Worm (Caenorhabditis elegans) whole organism, midembryonic: ENCODE data around the gene F35E8.9.

Source experiments
- T22C8.4 ChIP-seq: fragments of 200-800 bp; sonication (Bioruptor generic); IDR thresholded peaks from 2 replicates; pipeline ENCODE4 v1.3.6; 2022; ENCODE audit warnings: missing genetic modification characterization, missing compliant biosample characterization
- cog-1 ChIP-seq: sonication (generic microtip); optimal IDR thresholded peaks from 2 replicates; lab custom pipeline; 2016; ENCODE audit warnings: missing genetic modification characterization, missing compliant biosample characterization
- flt-1 ChIP-seq: fragments of 200-800 bp; sonication (Bioruptor generic); IDR thresholded peaks from 2 replicates; pipeline ENCODE4 v1.3.6; 2022; ENCODE audit warnings: missing genetic modification characterization, missing compliant biosample characterization
- klf-2 ChIP-seq: fragments of 200-800 bp; sonication (Bioruptor generic); conservative IDR thresholded peaks from 2 replicates; pipeline ENCODE4 v1.3.6; 2022; ENCODE audit warnings: missing genetic modification reagents, missing genetic modification characterization, missing compliant biosample characterization
- med-1 ChIP-seq: sonication (generic microtip); optimal IDR thresholded peaks from 2 replicates; lab custom pipeline; 2017; ENCODE audit warnings: missing genetic modification characterization, mild to moderate bottlenecking, missing compliant biosample characterization, antibody characterized with exemption, missing genetic modification reagents; ENCODE audit not compliant: insufficient read depth
- ref-1 ChIP-seq: fragments of 200-800 bp; sonication (Bioruptor generic); conservative IDR thresholded peaks from 2 replicates; pipeline ENCODE4 v1.3.6; 2022; ENCODE audit warnings: missing genetic modification reagents, missing genetic modification characterization, missing compliant biosample characterization
- tab-1 ChIP-seq: fragments of 200-800 bp; sonication (Bioruptor generic); IDR thresholded peaks from 2 replicates; pipeline ENCODE4 v1.3.6; 2022; ENCODE audit warnings: missing genetic modification characterization, missing compliant biosample characterization
- ztf-23 ChIP-seq: fragments of 200-800 bp; sonication (Bioruptor generic); IDR thresholded peaks from 2 replicates; pipeline ENCODE4 v1.3.6; 2022; ENCODE audit warnings: missing genetic modification reagents, missing genetic modification characterization, missing compliant biosample characterization
- ztf-29 ChIP-seq: fragments of 200-800 bp; sonication (Bioruptor generic); IDR thresholded peaks from 2 replicates; pipeline ENCODE4 v1.3.6; 2022; ENCODE audit warnings: missing genetic modification reagents, missing genetic modification characterization, missing compliant biosample characterization

Gene F35E8.9

DNA sequence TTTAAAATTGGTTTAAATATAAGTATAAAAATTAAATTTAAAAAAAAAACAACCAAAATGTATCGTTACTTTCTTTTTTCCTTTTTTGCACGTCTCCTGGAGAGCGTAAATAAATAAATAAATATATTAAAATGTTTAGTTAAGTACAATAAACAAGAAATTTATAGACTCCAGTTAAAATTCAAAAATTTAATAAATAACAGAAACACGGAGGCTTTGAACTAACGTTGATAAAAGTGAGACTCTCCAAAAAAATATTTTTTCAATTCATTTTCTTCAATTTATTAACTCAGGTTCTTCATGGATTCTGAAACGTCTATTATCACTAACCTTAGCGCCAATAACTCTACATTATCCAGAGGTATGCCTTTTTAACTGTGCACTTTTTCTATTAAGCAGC is 25.6 kb downstream of the F35E8.9 start, which contains the start of gene T06C12.12:
T06C12.12 (plus strand) TSS at position 301 of the 400 bp plus-strand sequence.
- no peak for TF ChIP-seq ztf-29 (GFP tag; lab: Robert Waterston, UW)
- no peak for TF ChIP-seq T22C8.4 (GFP tag; lab: Robert Waterston, UW)
- no peak for TF ChIP-seq klf-2

ce11 chrV:15891279-15891678 is 26.1 kb downstream of the F35E8.9 start:
- TF ChIP-seq flt-1 (GFP tag; lab: Robert Waterston, UW): no peak
- TF ChIP-seq tab-1: no peak
- TF ChIP-seq klf-2: no peak
- TF ChIP-seq cog-1 (tag; lab: Kevin White, UChicago): no peak
- TF ChIP-seq ref-1 (GFP tag; lab: Robert Waterston, UW): no peak
- TF ChIP-seq T22C8.4 (GFP tag; lab: Robert Waterston, UW): no peak
- TF ChIP-seq ztf-29 (GFP tag; lab: Robert Waterston, UW): no peak
- TF ChIP-seq med-1 (GFP tag; lab: Kevin White, UChicago): no peak
- TF ChIP-seq ztf-23 (GFP tag; lab: Robert Waterston, UW): no peak

DNA sequence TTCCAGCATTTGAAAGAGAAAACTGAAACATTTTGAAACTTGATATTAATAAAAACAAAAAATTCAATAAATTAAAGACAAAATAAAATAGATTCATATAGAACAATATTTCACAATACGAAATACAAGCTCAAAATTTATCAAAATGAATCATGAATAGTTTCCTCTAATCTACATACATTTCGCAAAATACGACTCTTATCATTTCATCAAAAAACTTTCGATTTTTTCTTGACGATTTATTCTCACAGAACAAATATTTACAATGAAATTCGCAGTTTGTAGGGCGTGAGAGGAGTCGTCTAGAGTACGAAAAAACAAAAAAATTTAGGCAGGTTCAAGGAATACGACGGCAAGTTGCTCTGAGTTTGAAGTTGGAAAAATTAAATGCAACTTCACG is 27.2 kb downstream of the F35E8.9 start:
- TF ChIP-seq T22C8.4 (GFP tag; lab: Robert Waterston, UW): no peak
- TF ChIP-seq ztf-23 (GFP tag; lab: Robert Waterston, UW): no peak
- TF ChIP-seq med-1 (GFP tag; lab: Kevin White, UChicago): no peak
- TF ChIP-seq ztf-29 (GFP tag; lab: Robert Waterston, UW): no peak
- no peak for TF ChIP-seq flt-1 (GFP tag; lab: Robert Waterston, UW)
- no peak for TF ChIP-seq klf-2
- TF ChIP-seq ref-1 (GFP tag; lab: Robert Waterston, UW): no peak
- TF ChIP-seq tab-1: no peak
- TF ChIP-seq cog-1 (tag; lab: Kevin White, UChicago): no peak

DNA sequence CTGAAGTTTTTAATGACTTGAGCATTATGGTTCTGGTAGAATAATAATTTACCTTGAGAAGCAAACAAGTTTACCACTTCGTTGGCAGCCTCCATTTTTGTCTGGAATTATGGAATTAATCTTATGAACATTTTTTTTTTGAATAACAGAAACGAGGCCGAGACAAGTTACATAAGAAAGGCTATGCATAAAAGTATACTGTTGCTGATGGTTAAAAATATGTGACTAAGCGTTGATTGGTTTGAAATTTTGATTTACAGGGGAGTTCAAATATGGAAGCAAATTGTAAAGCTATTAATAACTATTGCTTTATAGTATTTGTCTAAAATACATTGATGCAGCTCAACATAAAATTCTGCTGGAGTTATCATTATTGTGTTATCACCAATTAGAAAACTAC is 28.6 kb downstream of the F35E8.9 start, which contains the start of gene cgt-1:
cgt-1 (minus strand) TSS at position 101 of the 400 bp plus-strand sequence.
- TF ChIP-seq tab-1: no peak
- no peak for TF ChIP-seq ztf-29 (GFP tag; lab: Robert Waterston, UW)
- TF ChIP-seq flt-1 (GFP tag; lab: Robert Waterston, UW): no peak
- TF ChIP-seq T22C8.4 (GFP tag; lab: Robert Waterston, UW): no peak
- TF ChIP-seq cog-1 (tag; lab: Kevin White, UChicago): no peak
- no peak for TF ChIP-seq med-1 (GFP tag; lab: Kevin White, UChicago)
- no peak for TF ChIP-seq ref-1 (GFP tag; lab: Robert Waterston, UW)
- no peak for TF ChIP-seq ztf-23 (GFP tag; lab: Robert Waterston, UW)
- TF ChIP-seq klf-2: no peak

DNA sequence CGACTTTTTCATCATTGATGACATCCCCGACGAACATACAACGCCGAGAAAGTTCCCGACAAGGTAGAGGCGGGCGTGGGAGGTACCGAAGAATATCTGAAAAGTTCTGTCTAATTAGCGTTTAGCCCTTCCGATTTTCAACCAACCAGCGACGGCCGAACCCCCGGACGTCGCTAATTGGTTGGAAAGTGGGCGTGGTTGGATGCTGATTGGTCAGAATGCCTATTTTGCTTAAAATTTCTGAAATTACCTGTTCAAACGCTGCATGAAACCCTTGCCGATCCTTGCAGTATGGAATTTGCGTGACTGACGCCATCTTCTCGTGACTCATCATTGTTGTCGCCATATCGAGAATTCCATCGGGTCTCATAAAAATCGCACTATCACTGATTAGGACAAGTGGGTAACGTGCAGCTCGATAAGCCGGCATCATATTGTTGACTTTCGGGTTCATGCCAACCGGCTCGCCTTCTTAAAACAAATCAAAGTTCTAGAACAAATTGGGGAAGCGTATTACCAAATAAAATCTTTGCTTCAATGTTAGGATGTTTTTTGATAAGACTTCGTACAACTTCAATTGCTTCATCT is 29.6 kb downstream of the F35E8.9 start:
- no peak for TF ChIP-seq klf-2
- no peak for TF ChIP-seq ztf-23 (GFP tag; lab: Robert Waterston, UW)
- no peak for TF ChIP-seq T22C8.4 (GFP tag; lab: Robert Waterston, UW)
- TF ChIP-seq tab-1: no peak
- TF ChIP-seq cog-1 (tag; lab: Kevin White, UChicago): no peak
- TF ChIP-seq flt-1 (GFP tag; lab: Robert Waterston, UW): no peak
- TF ChIP-seq ref-1 (GFP tag; lab: Robert Waterston, UW): no peak
- TF ChIP-seq med-1 (GFP tag; lab: Kevin White, UChicago): no peak
- no peak for TF ChIP-seq ztf-29 (GFP tag; lab: Robert Waterston, UW)

DNA sequence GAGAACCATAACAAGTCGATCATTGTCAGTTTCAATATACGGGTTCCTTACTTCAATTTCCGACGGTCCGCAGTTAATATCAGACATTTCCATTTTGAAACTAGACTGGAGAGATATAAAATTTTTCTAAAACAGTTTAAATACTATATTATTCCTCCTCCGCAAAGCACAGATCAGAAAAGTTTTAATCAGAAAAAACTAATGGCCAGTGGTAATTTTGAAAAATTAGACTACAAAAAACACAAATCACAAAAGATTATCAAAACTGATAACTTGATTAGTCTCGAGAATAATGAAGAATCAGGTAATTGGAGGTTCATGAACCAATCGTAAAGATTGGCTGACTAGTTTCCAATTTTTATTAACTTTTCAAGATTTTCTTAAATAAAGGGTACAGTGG is 31.4 kb downstream of the F35E8.9 start, which contains the start of gene T06C12.9:
T06C12.9 (minus strand) TSS at position 101 of the 400 bp plus-strand sequence.
- TF ChIP-seq cog-1 (tag; lab: Kevin White, UChicago) (no peak), T22C8.4 (GFP tag; lab: Robert Waterston, UW) (no peak), tab-1 (no peak), klf-2 (no peak), ztf-23 (GFP tag; lab: Robert Waterston, UW) (no peak), ztf-29 (GFP tag; lab: Robert Waterston, UW) (no peak), flt-1 (GFP tag; lab: Robert Waterston, UW) (no peak), med-1 (GFP tag; lab: Kevin White, UChicago) (no peak), ref-1 (GFP tag; lab: Robert Waterston, UW) (no peak)

- TF ChIP-seq klf-2 (no peak), med-1 (GFP tag; lab: Kevin White, UChicago) (no peak), flt-1 (GFP tag; lab: Robert Waterston, UW) (no peak), ztf-29 (GFP tag; lab: Robert Waterston, UW) (no peak), tab-1 (no peak), ztf-23 (GFP tag; lab: Robert Waterston, UW) (no peak), cog-1 (tag; lab: Kevin White, UChicago) (no peak)
These were observed 32.7 kb downstream of the F35E8.9 start, which contains the start of gene oac-42 for ce11 chrV:15884698-15885097. TSS of gene oac-42 (minus strand) at chrV:15884798.

DNA sequence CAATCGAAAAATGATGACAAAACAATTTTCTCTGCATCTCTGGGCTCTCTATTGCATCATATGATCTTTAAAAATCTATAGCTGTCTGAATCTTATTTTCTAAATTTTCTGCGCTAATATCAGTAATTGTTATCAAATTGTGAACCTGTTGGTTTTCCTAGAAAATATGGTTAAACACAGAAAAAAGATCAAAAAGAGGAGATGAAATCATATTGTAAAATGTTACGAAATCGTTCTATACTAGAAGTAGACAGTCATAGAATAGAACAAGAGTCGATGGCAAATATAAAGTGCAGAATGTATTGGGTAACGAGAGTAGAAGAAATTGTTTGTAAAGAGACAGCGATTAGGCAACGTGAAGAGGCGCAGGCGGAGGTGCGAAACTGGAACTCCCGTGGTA is 36.7 kb downstream of the F35E8.9 start:
- TF ChIP-seq med-1 (GFP tag; lab: Kevin White, UChicago): no peak
- no peak for TF ChIP-seq cog-1 (tag; lab: Kevin White, UChicago)
- no peak for TF ChIP-seq ztf-23 (GFP tag; lab: Robert Waterston, UW)
- TF ChIP-seq flt-1 (GFP tag; lab: Robert Waterston, UW): no peak
- no peak for TF ChIP-seq tab-1
- TF ChIP-seq ref-1 (GFP tag; lab: Robert Waterston, UW): no peak

DNA sequence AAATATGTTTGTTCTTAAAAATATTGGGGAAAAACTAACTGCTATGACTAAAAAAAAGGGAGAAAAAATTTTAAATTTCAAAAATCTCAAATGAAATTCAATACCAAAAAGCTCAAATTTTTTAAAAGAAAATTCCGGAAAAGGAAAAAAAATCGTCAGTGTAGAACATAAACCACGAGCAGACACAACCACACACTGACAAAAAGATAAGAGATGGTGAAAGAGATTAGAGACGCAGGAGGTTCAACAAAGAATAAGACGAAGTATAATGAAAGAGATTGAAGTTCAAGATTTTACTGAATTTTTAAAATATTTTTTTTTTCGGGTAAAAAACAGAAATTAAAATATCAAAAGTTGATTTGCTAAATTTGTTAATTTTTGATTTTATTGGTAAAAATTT is 37.3 kb downstream of the F35E8.9 start:
- TF ChIP-seq tab-1: no peak
- TF ChIP-seq T22C8.4 (GFP tag; lab: Robert Waterston, UW): no peak
- no peak for TF ChIP-seq klf-2
- TF ChIP-seq ref-1 (GFP tag; lab: Robert Waterston, UW): no peak
- no peak for TF ChIP-seq ztf-23 (GFP tag; lab: Robert Waterston, UW)

- no peak for TF ChIP-seq tab-1
- no peak for TF ChIP-seq cog-1 (tag; lab: Kevin White, UChicago)
- no peak for TF ChIP-seq flt-1 (GFP tag; lab: Robert Waterston, UW)
- no peak for TF ChIP-seq ztf-29 (GFP tag; lab: Robert Waterston, UW)
- no peak for TF ChIP-seq med-1 (GFP tag; lab: Kevin White, UChicago)
- TF ChIP-seq ref-1 (GFP tag; lab: Robert Waterston, UW): no peak
- no peak for TF ChIP-seq klf-2
- no peak for TF ChIP-seq T22C8.4 (GFP tag; lab: Robert Waterston, UW)
- no peak for TF ChIP-seq ztf-23 (GFP tag; lab: Robert Waterston, UW)
These were observed 37.9 kb downstream of the F35E8.9 start, which contains the start of gene nhr-84 for ce11 chrV:15879508-15879907. TSS of gene nhr-84 (minus strand) at chrV:15879608.
